Fruit fly (Drosophila melanogaster): ENCODE measurements around the gene spo.

- TF ChIP-seq Snoo (tag; optimal IDR thresholded peaks at IDR 0.05) (no peak), Pif1A (GFP tag; optimal IDR thresholded peaks at IDR 0.05) (no peak), CG8159 (tag; optimal IDR thresholded peaks at IDR 0.05) (no peak), CG12605 (GFP tag; IDR thresholded peaks at IDR 0.05) (no peak), rn (GFP tag; IDR thresholded peaks at IDR 0.05) (no peak), CG10348 (GFP tag; IDR thresholded peaks at IDR 0.05) (no peak), CG9948 (tag; optimal IDR thresholded peaks at IDR 0.05) (no peak), CG34367 (tag; optimal IDR thresholded peaks at IDR 0.05) (no peak), CG8301 (tag; optimal IDR thresholded peaks at IDR 0.05) (no peak), CG4496 (GFP tag; IDR thresholded peaks at IDR 0.05) (no peak), CG14655 (GFP tag; optimal IDR thresholded peaks at IDR 0.05) (no peak), Pif1B (GFP tag; optimal IDR thresholded peaks at IDR 0.05) (no peak)
Observed at dm6 chr3L:5623296-5623695, 30.9 kb upstream of the spo start.
